Worm (Caenorhabditis elegans): ENCODE measurements around the gene wdr-5.3.

DNA sequence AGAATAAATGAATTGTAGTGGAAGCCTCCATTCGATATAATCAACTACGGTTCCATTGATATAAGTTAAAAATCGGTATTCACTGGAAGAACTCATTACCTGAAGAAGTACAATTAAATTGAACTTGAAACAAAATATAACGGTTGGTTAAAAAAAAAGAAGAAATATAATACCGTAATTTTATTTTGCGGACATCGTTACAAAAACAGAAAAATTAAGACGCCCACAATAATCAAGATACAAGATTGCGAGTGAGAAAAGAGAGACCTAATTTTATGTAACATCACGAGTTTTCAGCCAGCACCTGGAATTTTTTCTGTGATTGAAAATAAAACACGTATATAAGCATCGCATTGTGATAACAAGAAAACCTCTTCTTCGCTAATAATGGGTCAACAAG, 25.8 kb downstream of the wdr-5.3 start, which contains the start of gene sre-6:
- no peak for TF ChIP-seq ama-1 (optimal IDR thresholded peaks at IDR 0.05)
- no peak for TF ChIP-seq ama-1 (GFP tag; optimal IDR thresholded peaks at IDR 0.05)
- TF ChIP-seq madf-6 (GFP tag; IDR thresholded peaks at IDR 0.05) = no peak
- TF ChIP-seq ceh-27 (GFP tag; optimal IDR thresholded peaks at IDR 0.05) = no peak
- no peak for TF ChIP-seq ztf-18 (tag; optimal IDR thresholded peaks at IDR 0.05)
- TF ChIP-seq ceh-58 (GFP tag; IDR thresholded peaks at IDR 0.05) = no peak
- no peak for TF ChIP-seq nfyb-1 (GFP tag; IDR thresholded peaks at IDR 0.05)
- no peak for TF ChIP-seq madf-3 (GFP tag; IDR thresholded peaks at IDR 0.05)
- TF ChIP-seq let-526 (GFP tag; IDR thresholded peaks at IDR 0.05) = no peak
- no peak for TF ChIP-seq ceh-91 (GFP tag; IDR thresholded peaks at IDR 0.05)
- TF ChIP-seq tlf-1 (GFP tag; optimal IDR thresholded peaks at IDR 0.05) = no peak
- TF ChIP-seq pha-4 (tag; optimal IDR thresholded peaks at IDR 0.05) = no peak
- TF ChIP-seq nhr-90 (tag; optimal IDR thresholded peaks at IDR 0.05) = no peak
